Worm (Caenorhabditis elegans): ENCODE data around the gene F54F12.1.

F54F12.1 gene

ce11 chrIII:13055342-13055741 lies at the start of gene F54F12.1:
Gene F54F12.1, minus strand, starts transcription at chrIII:13055442.
- TF ChIP-seq mep-1 (tag; optimal IDR thresholded peaks at IDR 0.05), result no peak
- TF ChIP-seq nhr-47 (tag; optimal IDR thresholded peaks at IDR 0.05), result no peak
- TF ChIP-seq elt-3 (tag; optimal IDR thresholded peaks at IDR 0.05), result no peak

ce11 chrIII:13104410-13104809 lies 49.2 kb upstream of the F54F12.1 start:
- TF ChIP-seq elt-2 (tag; optimal IDR thresholded peaks at IDR 0.05) (no peak), grh-1 (GFP tag; IDR thresholded peaks at IDR 0.05) (no peak), ces-1 (GFP tag; optimal IDR thresholded peaks at IDR 0.05) (no peak), blmp-1 (tag; optimal IDR thresholded peaks at IDR 0.05) (no peak), tbx-2 (tag; optimal IDR thresholded peaks at IDR 0.05) (no peak), mab-9 (GFP tag; IDR thresholded peaks at IDR 0.05) (no peak), egl-27 (tag; optimal IDR thresholded peaks at IDR 0.05) (no peak), rnt-1 (tag; optimal IDR thresholded peaks at IDR 0.05) (no peak), pag-3 (tag; optimal IDR thresholded peaks at IDR 0.05; ENCODE audit: borderline replicate concordance, insufficient read depth) (no peak), fkh-10 (GFP tag; optimal IDR thresholded peaks at IDR 0.05) (no peak), unc-98 (GFP tag; IDR thresholded peaks at IDR 0.05) (no peak), ztf-4 (tag; optimal IDR thresholded peaks at IDR 0.05) (no peak), irx-1 (tag; optimal IDR thresholded peaks at IDR 0.05) (no peak), C04F5.9 (tag; optimal IDR thresholded peaks at IDR 0.05) (no peak), lin-35 (GFP tag; optimal IDR thresholded peaks at IDR 0.05) (no peak)

ce11 chrIII:13103980-13104379 lies 48.7 kb upstream of the F54F12.1 start:
- TF ChIP-seq pqm-1 (tag; optimal IDR thresholded peaks at IDR 0.05), result no peak
- no peak for TF ChIP-seq unc-30 (tag; optimal IDR thresholded peaks at IDR 0.05)
- TF ChIP-seq blmp-1 (tag; optimal IDR thresholded peaks at IDR 0.05), result peak; percentile 46
- peak; percentile 44 for TF ChIP-seq snu-23 (GFP tag; optimal IDR thresholded peaks at IDR 0.05)
- TF ChIP-seq nhr-85 (tag), result no peak
- peak; percentile 55 for TF ChIP-seq lin-14 (GFP tag; optimal IDR thresholded peaks at IDR 0.05)
- no peak for TF ChIP-seq tbx-2 (tag; optimal IDR thresholded peaks at IDR 0.05)
- no peak for TF ChIP-seq xbp-1 (tag; optimal IDR thresholded peaks at IDR 0.05)
- TF ChIP-seq nhr-20 (tag; optimal IDR thresholded peaks at IDR 0.05), result no peak

ce11 chrIII:13101070-13101469 lies 45.8 kb upstream of the F54F12.1 start:
- TF ChIP-seq fkh-10 (GFP tag; optimal IDR thresholded peaks at IDR 0.05), result no peak
- TF ChIP-seq ztf-4 (tag; optimal IDR thresholded peaks at IDR 0.05), result no peak
- TF ChIP-seq C16A3.4 (tag; optimal IDR thresholded peaks at IDR 0.05), result peak; percentile 10
- TF ChIP-seq ets-5 (GFP tag; IDR thresholded peaks at IDR 0.05), result no peak
- no peak for TF ChIP-seq nhr-77 (tag; optimal IDR thresholded peaks at IDR 0.05)
- TF ChIP-seq mdl-1 (tag; optimal IDR thresholded peaks at IDR 0.05), result peak in 1 of 2 experiments; percentile 41
- TF ChIP-seq egl-27 (tag; optimal IDR thresholded peaks at IDR 0.05), result no peak
- TF ChIP-seq nhr-85 (tag), result peak; percentile 85
- no peak for TF ChIP-seq sup-37 (GFP tag; optimal IDR thresholded peaks at IDR 0.05)
- TF ChIP-seq nhr-20 (tag; optimal IDR thresholded peaks at IDR 0.05), result peak; percentile 45
- TF ChIP-seq ceh-88 (GFP tag; IDR thresholded peaks at IDR 0.05), result no peak
- no peak for TF ChIP-seq nhr-28 (tag; optimal IDR thresholded peaks at IDR 0.05)
- no peak for TF ChIP-seq zip-4 (GFP tag; optimal IDR thresholded peaks at IDR 0.05)
- no peak for TF ChIP-seq Y116A8C.19 (tag; optimal IDR thresholded peaks at IDR 0.05; ENCODE audit: borderline replicate concordance)
- TF ChIP-seq elt-3 (tag; optimal IDR thresholded peaks at IDR 0.05), result peak in 3 of 6 experiments; percentile 23 to 74 (median 35)
- peak; percentile 73 for TF ChIP-seq lin-14 (GFP tag; optimal IDR thresholded peaks at IDR 0.05)
- no peak for TF ChIP-seq irx-1 (tag; optimal IDR thresholded peaks at IDR 0.05)
- TF ChIP-seq aly-2 (tag; optimal IDR thresholded peaks at IDR 0.05), result no peak
- no peak for TF ChIP-seq alr-1 (tag; optimal IDR thresholded peaks at IDR 0.05; ENCODE audit: borderline replicate concordance)
- no peak for TF ChIP-seq pag-3 (tag; optimal IDR thresholded peaks at IDR 0.05; ENCODE audit: borderline replicate concordance, insufficient read depth)
- no peak for TF ChIP-seq pqm-1 (tag; optimal IDR thresholded peaks at IDR 0.05)
- no peak for TF ChIP-seq mep-1 (tag; optimal IDR thresholded peaks at IDR 0.05)
- TF ChIP-seq snu-23 (GFP tag; optimal IDR thresholded peaks at IDR 0.05), result peak; percentile 54
- no peak for TF ChIP-seq pax-3 (tag; optimal IDR thresholded peaks at IDR 0.05)
- peak; percentile 20 for TF ChIP-seq lin-13 (GFP tag; optimal IDR thresholded peaks at IDR 0.05)
- no peak for TF ChIP-seq nhr-237 (tag; optimal IDR thresholded peaks at IDR 0.05)
- TF ChIP-seq mef-2 (tag; optimal IDR thresholded peaks at IDR 0.05), result no peak
- TF ChIP-seq rnt-1 (tag; optimal IDR thresholded peaks at IDR 0.05), result no peak
- TF ChIP-seq jun-1 (tag; optimal IDR thresholded peaks at IDR 0.05), result no peak
- TF ChIP-seq egl-13 (tag; optimal IDR thresholded peaks at IDR 0.05), result no peak
- TF ChIP-seq nhr-11 (tag; optimal IDR thresholded peaks at IDR 0.05), result no peak
- no peak for TF ChIP-seq lin-39 (tag; optimal IDR thresholded peaks at IDR 0.05)
- TF ChIP-seq fkh-8 (tag; optimal IDR thresholded peaks at IDR 0.05), result no peak
- TF ChIP-seq ceh-8 (GFP tag; optimal IDR thresholded peaks at IDR 0.05), result no peak

Data from whole organism, L1 larva.